Fruit fly (Drosophila melanogaster): ENCODE data around the gene Dpck.

Gene Dpck

DNA sequence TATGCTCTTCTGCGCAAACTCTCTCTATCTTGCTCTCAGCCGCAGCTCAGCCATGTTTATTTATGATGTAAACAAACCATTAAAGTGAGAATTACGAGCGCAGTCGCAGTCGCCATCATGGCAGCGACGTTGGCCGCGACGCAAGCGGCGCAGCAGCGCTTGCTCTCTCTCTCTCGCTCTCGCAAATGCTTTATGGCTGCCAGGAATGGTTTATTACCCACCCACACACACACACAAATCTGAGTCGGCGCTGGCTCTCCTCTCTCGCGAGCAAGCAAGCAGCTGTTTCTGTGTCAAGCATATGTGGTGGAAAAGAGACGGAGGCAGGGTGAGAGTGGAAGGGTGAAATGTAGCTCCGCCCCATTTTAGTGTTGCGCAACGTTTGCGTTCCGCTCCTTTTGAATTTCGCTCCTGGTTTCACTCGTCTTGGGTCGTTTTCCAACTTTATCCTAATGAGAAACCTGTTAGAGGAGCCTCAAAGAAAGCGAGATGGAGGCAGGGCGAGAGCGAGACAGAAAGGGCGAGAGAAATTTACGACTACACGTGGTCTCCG lies 44.7 kb upstream of the Dpck start (continued):
- TF ChIP-seq pum (GFP tag; optimal IDR thresholded peaks at IDR 0.05) (no peak), ftz-f1 (GFP tag; optimal IDR thresholded peaks at IDR 0.05) (no peak), tll (GFP tag; optimal IDR thresholded peaks at IDR 0.05) (peak in 1 of 2 experiments; percentile 88), ac (GFP tag; optimal IDR thresholded peaks at IDR 0.05) (peak; percentile 91), hbn (GFP tag; IDR thresholded peaks at IDR 0.05; ENCODE audit: partially characterized antibody) (no peak), chm (GFP tag; IDR thresholded peaks at IDR 0.05) (0 out of 2 replicates have a peak, but pooled peaks have one; percentile 15), br (optimal IDR thresholded peaks at IDR 0.05) (no peak), CG16813 (GFP tag; IDR thresholded peaks at IDR 0.05; ENCODE audit: partially characterized antibody) (0 out of 3 replicates have a peak, but pooled peaks have one; percentile 9), CG18476 (GFP tag; optimal IDR thresholded peaks at IDR 0.05) (no peak), Oli (tag; optimal IDR thresholded peaks at IDR 0.05) (no peak), CG18619 (GFP tag; optimal IDR thresholded peaks at IDR 0.05) (no peak), unpg (GFP tag; optimal IDR thresholded peaks at IDR 0.05) (peak; percentile 20), CG1792 (GFP tag; optimal IDR thresholded peaks at IDR 0.05) (no peak), CG8359 (GFP tag; optimal IDR thresholded peaks at IDR 0.05; ENCODE audit: borderline replicate concordance) (no peak), CG11398 (GFP tag; optimal IDR thresholded peaks at IDR 0.05) (no peak), BtbVII (GFP tag; optimal IDR thresholded peaks at IDR 0.05) (no peak), ci (GFP tag; IDR thresholded peaks at IDR 0.05) (peak; percentile 36; the same call in 2 of the 3 replicates), Kr (GFP tag; optimal IDR thresholded peaks at IDR 0.05) (peak; percentile 100), CG14014 (GFP tag; IDR thresholded peaks at IDR 0.05) (no peak), exex (tag; optimal IDR thresholded peaks at IDR 0.05) (no peak), vvl (GFP tag; IDR thresholded peaks at IDR 0.05) (no peak), Hmx (GFP tag; optimal IDR thresholded peaks at IDR 0.05) (no peak), ranshi (GFP tag; IDR thresholded peaks at IDR 0.05) (no peak), gsb-n (tag; optimal IDR thresholded peaks at IDR 0.05) (peak; percentile 62), scrt (GFP tag; optimal IDR thresholded peaks at IDR 0.05) (peak; percentile 97), CG7556 (GFP tag; optimal IDR thresholded peaks at IDR 0.05) (no peak), pita (GFP tag; optimal IDR thresholded peaks at IDR 0.05) (no peak), Hr78 (GFP tag; optimal IDR thresholded peaks at IDR 0.05) (no peak), CTCF (GFP tag; optimal IDR thresholded peaks at IDR 0.05) (no peak), ap (GFP tag; IDR thresholded peaks at IDR 0.05) (no peak), tio (GFP tag; optimal IDR thresholded peaks at IDR 0.05) (no peak), Jarid2 (GFP tag; optimal IDR thresholded peaks at IDR 0.05) (peak; percentile 43), Lpt (GFP tag; optimal IDR thresholded peaks at IDR 0.05) (no peak), CG31441 (GFP tag; IDR thresholded peaks at IDR 0.05) (no peak), Max (GFP tag; optimal IDR thresholded peaks at IDR 0.05) (no peak), slp2 (GFP tag; optimal IDR thresholded peaks at IDR 0.05) (peak; percentile 27), kah (GFP tag; optimal IDR thresholded peaks at IDR 0.05) (peak; percentile 89), CG10431 (GFP tag; optimal IDR thresholded peaks at IDR 0.05) (no peak), CG13287 (GFP tag; IDR thresholded peaks at IDR 0.05; ENCODE audit: partially characterized antibody) (peak; percentile 50; the same call in 1 of the 2 replicates), Usf (GFP tag; optimal IDR thresholded peaks at IDR 0.05) (no peak), H15 (GFP tag; IDR thresholded peaks at IDR 0.05) (no peak), Dref (GFP tag; IDR thresholded peaks at IDR 0.05) (no peak), Hey (tag; optimal IDR thresholded peaks at IDR 0.05) (peak; percentile 13), zen2 (GFP tag; IDR thresholded peaks at IDR 0.05; ENCODE audit: partially characterized antibody) (peak; percentile 56; the same call in 1 of the 3 replicates), CG43689 (GFP tag; IDR thresholded peaks at IDR 0.05) (no peak), CG10654 (GFP tag; optimal IDR thresholded peaks at IDR 0.05) (no peak), fd3F (GFP tag; optimal IDR thresholded peaks at IDR 0.05) (no peak), CG10274 (GFP tag; optimal IDR thresholded peaks at IDR 0.05) (no peak), Tbp (GFP tag; optimal IDR thresholded peaks at IDR 0.05) (no peak), CG16863 (GFP tag; optimal IDR thresholded peaks at IDR 0.05) (no peak), lab (GFP tag; optimal IDR thresholded peaks at IDR 0.05) (peak; percentile 8)

Measured in whole organism, embryonic.